Worm (Caenorhabditis elegans): Measurements from ENCODE around the gene BE10.4.
A peak's percentile ranks its signal among the peaks of the same experiment; 100 is the strongest.

- TF ChIP-seq lsy-2 (tag; optimal IDR thresholded peaks at IDR 0.05) (peak in 1 of 2 experiments; percentile 47), ceh-82 (tag; optimal IDR thresholded peaks at IDR 0.05) (no peak), skn-1 (tag; optimal IDR thresholded peaks at IDR 0.05) (no peak), gmeb-1 (tag; optimal IDR thresholded peaks at IDR 0.05) (no peak), nhr-11 (tag; optimal IDR thresholded peaks at IDR 0.05) (no peak), R02D3.7 (tag; optimal IDR thresholded peaks at IDR 0.05) (no peak), nhr-25 (tag; optimal IDR thresholded peaks at IDR 0.05) (no peak), dmd-4 (tag; optimal IDR thresholded peaks at IDR 0.05) (no peak), unc-39 (tag; optimal IDR thresholded peaks at IDR 0.05) (no peak), nhr-77 (tag; optimal IDR thresholded peaks at IDR 0.05) (no peak), egl-27 (tag; optimal IDR thresholded peaks at IDR 0.05) (no peak), F13H6.1 (tag; optimal IDR thresholded peaks at IDR 0.05) (no peak), mdl-1 (tag; optimal IDR thresholded peaks at IDR 0.05) (no peak)
Measured at ce11 chrIII:12821331-12821730, 8.0 kb downstream of the BE10.4 start.

Measured in whole organism, L2 larva.